Fruit fly (Drosophila melanogaster) whole organism, prepupa: Measurements from ENCODE around the gene fy.

Experiments
- Blimp-1 ChIP-seq: fragments of 200-800 bp; sonication (Bioruptor generic); optimal IDR thresholded peaks from 3 replicates; lab custom pipeline; 2017; ENCODE audit warnings: missing biosample characterization, missing genetic modification characterization, mild to moderate bottlenecking, moderate library complexity, missing genetic modification reagents
- CG10669 ChIP-seq: fragments of 200-800 bp; sonication (Bioruptor generic); optimal IDR thresholded peaks from 3 replicates; lab custom pipeline; 2018; ENCODE audit warnings: missing biosample characterization, mild to moderate bottlenecking, missing genetic modification characterization, moderate library complexity
- CG11294 ChIP-seq: fragments of 200-800 bp; sonication (Bioruptor generic); IDR thresholded peaks from 2 replicates; pipeline ENCODE4 v1.3.6; 2022; ENCODE audit warnings: missing biosample characterization, missing genetic modification characterization
- CG11762 ChIP-seq: fragments of 200-800 bp; sonication (Bioruptor generic); optimal IDR thresholded peaks from 3 replicates; lab custom pipeline; 2016; ENCODE audit warnings: missing biosample characterization, missing genetic modification characterization; ENCODE audit not compliant: insufficient read depth
- CG11902 ChIP-seq: fragments of 200-800 bp; sonication (Bioruptor generic); optimal IDR thresholded peaks from 3 replicates; lab custom pipeline; 2016; ENCODE audit warnings: missing biosample characterization, missing genetic modification characterization
- CG15336 ChIP-seq: fragments of 200-800 bp; sonication (Bioruptor generic); IDR thresholded peaks from 2 replicates; pipeline ENCODE4 v1.3.6; 2022; ENCODE audit warnings: missing biosample characterization, missing genetic modification characterization
- CG1621 ChIP-seq: fragments of 200-800 bp; sonication (Bioruptor generic); optimal IDR thresholded peaks from 3 replicates; lab custom pipeline; 2018; ENCODE audit warnings: missing biosample characterization, mild to moderate bottlenecking, missing genetic modification characterization
- CG3032 ChIP-seq: fragments of 200-800 bp; optimal IDR thresholded peaks from 2 replicates; lab custom pipeline; 2019; ENCODE audit warnings: missing biosample characterization, mild to moderate bottlenecking, missing genetic modification characterization, moderate library complexity
- CG32006 ChIP-seq: fragments of 200-800 bp; sonication (Bioruptor generic); optimal IDR thresholded peaks from 3 replicates; lab custom pipeline; 2017; ENCODE audit warnings: missing biosample characterization, mild to moderate bottlenecking, missing genetic modification characterization
- CG34406 ChIP-seq: fragments of 200-800 bp; sonication (Bioruptor generic); optimal IDR thresholded peaks from 3 replicates; lab custom pipeline; 2016; ENCODE audit warnings: missing biosample characterization, missing genetic modification characterization
- CG3919 ChIP-seq: fragments of 200-800 bp; sonication (Bioruptor generic); optimal IDR thresholded peaks from 3 replicates; lab custom pipeline; 2016; ENCODE audit warnings: missing biosample characterization, missing genetic modification characterization
- CG4318 ChIP-seq: fragments of 200-800 bp; sonication (Bioruptor generic); optimal IDR thresholded peaks from 3 replicates; lab custom pipeline; 2017; ENCODE audit warnings: missing biosample characterization, mild to moderate bottlenecking, missing genetic modification characterization
- CG6163 ChIP-seq: fragments of 200-800 bp; sonication (Bioruptor generic); IDR thresholded peaks from 3 replicates; pipeline ENCODE4 v1.3.6; 2022; ENCODE audit warnings: missing biosample characterization, missing genetic modification characterization
- CG6276 ChIP-seq: fragments of 200-800 bp; sonication (Bioruptor generic); optimal IDR thresholded peaks from 2 replicates; lab custom pipeline; 2017; ENCODE audit warnings: missing biosample characterization, mild to moderate bottlenecking, missing genetic modification characterization
- CG6792 ChIP-seq: fragments of 200-800 bp; sonication (Bioruptor generic); optimal IDR thresholded peaks from 3 replicates; lab custom pipeline; 2016; ENCODE audit warnings: missing biosample characterization, missing genetic modification characterization
- CG6808 ChIP-seq: fragments of 200-800 bp; sonication (Bioruptor generic); optimal IDR thresholded peaks from 3 replicates; lab custom pipeline; 2017; ENCODE audit warnings: missing biosample characterization, missing genetic modification characterization, mild to moderate bottlenecking, moderate library complexity, missing genetic modification reagents
- CG6854 ChIP-seq: fragments of 200-800 bp; sonication (Bioruptor generic); optimal IDR thresholded peaks from 2 replicates; lab custom pipeline; 2017; ENCODE audit warnings: missing biosample characterization, mild to moderate bottlenecking, missing genetic modification characterization
- CG8119 ChIP-seq: fragments of 200-800 bp; sonication (Bioruptor generic); IDR thresholded peaks from 3 replicates; pipeline ENCODE4 v1.3.6; 2022; ENCODE audit warnings: missing biosample characterization, missing genetic modification characterization
- CG8319 ChIP-seq: fragments of 200-800 bp; sonication (Bioruptor generic); optimal IDR thresholded peaks from 3 replicates; lab custom pipeline; 2016; ENCODE audit warnings: missing biosample characterization, missing genetic modification characterization
- CG9139 ChIP-seq: fragments of 200-800 bp; sonication (Bioruptor generic); optimal IDR thresholded peaks from 3 replicates; lab custom pipeline; 2017; ENCODE audit warnings: missing biosample characterization, mild to moderate bottlenecking, missing genetic modification characterization
- Eip75B ChIP-seq: fragments of 200-800 bp; sonication (Bioruptor generic); optimal IDR thresholded peaks from 3 replicates; lab custom pipeline; 2016; ENCODE audit warnings: missing biosample characterization, missing genetic modification characterization
- Eip78C ChIP-seq: fragments of 200-800 bp; sonication (Bioruptor generic); peaks from one replicate; lab custom pipeline; 2016; ENCODE audit warnings: missing biosample characterization, missing genetic modification characterization
- Eip93F ChIP-seq: fragments of 200-800 bp; sonication (Bioruptor generic); optimal IDR thresholded peaks from 2 replicates; lab custom pipeline; 2016; ENCODE audit warnings: missing biosample characterization, mild to moderate bottlenecking, missing genetic modification characterization
- Gug ChIP-seq: fragments of 200-800 bp; sonication (Bioruptor generic); IDR thresholded peaks from 2 replicates; pipeline ENCODE4 v1.3.6; 2022; ENCODE audit warnings: missing biosample characterization, missing genetic modification characterization
- Hr39 ChIP-seq: fragments of 200-800 bp; sonication (Bioruptor generic); optimal IDR thresholded peaks from 2 replicates; lab custom pipeline; 2016; ENCODE audit warnings: missing biosample characterization, missing genetic modification characterization
- Hr4 ChIP-seq: fragments of 200-800 bp; sonication (Bioruptor generic); optimal IDR thresholded peaks from 3 replicates; lab custom pipeline; 2016; ENCODE audit warnings: missing biosample characterization, missing genetic modification characterization
- Lpt ChIP-seq: fragments of 200-800 bp; sonication (Bioruptor generic); optimal IDR thresholded peaks from 3 replicates; lab custom pipeline; 2016; ENCODE audit warnings: missing biosample characterization, missing genetic modification characterization
- Met ChIP-seq: fragments of 200-800 bp; sonication (Bioruptor generic); optimal IDR thresholded peaks from 3 replicates; lab custom pipeline; 2016; ENCODE audit warnings: missing biosample characterization, missing genetic modification characterization
- OdsH ChIP-seq: fragments of 200-800 bp; sonication (Bioruptor generic); optimal IDR thresholded peaks from 3 replicates; lab custom pipeline; 2016; ENCODE audit warnings: missing biosample characterization, missing genetic modification characterization
- Smox ChIP-seq: fragments of 200-800 bp; sonication (Bioruptor generic); optimal IDR thresholded peaks from 3 replicates; lab custom pipeline; 2016; ENCODE audit warnings: missing biosample characterization, missing genetic modification characterization
- Sox102F ChIP-seq: fragments of 200-800 bp; sonication (Bioruptor generic); optimal IDR thresholded peaks from 2 replicates; lab custom pipeline; 2016; ENCODE audit warnings: missing biosample characterization, mild to moderate bottlenecking, missing genetic modification characterization
- Sox14 ChIP-seq: fragments of 200-800 bp; sonication (Bioruptor generic); optimal IDR thresholded peaks from 3 replicates; lab custom pipeline; 2016; ENCODE audit warnings: missing biosample characterization, missing genetic modification characterization
- achi ChIP-seq: fragments of 200-800 bp; sonication (Bioruptor generic); optimal IDR thresholded peaks from 3 replicates; lab custom pipeline; 2016; ENCODE audit warnings: missing biosample characterization, missing genetic modification characterization
- acj6 ChIP-seq: fragments of 200-800 bp; sonication (Bioruptor generic); optimal IDR thresholded peaks from 3 replicates; lab custom pipeline; 2016; ENCODE audit warnings: missing biosample characterization, missing genetic modification characterization
- dac ChIP-seq: fragments of 200-800 bp; sonication (Bioruptor generic); optimal IDR thresholded peaks from 2 replicates; lab custom pipeline; 2017; ENCODE audit warnings: missing biosample characterization, mild to moderate bottlenecking, missing genetic modification characterization
- dsx ChIP-seq: fragments of 200-800 bp; optimal IDR thresholded peaks from 3 replicates; lab custom pipeline; 2019; ENCODE audit warnings: missing biosample characterization, mild to moderate bottlenecking, missing genetic modification characterization, moderate library complexity; ENCODE audit not compliant: poor library complexity, severe bottlenecking
- eg ChIP-seq: fragments of 200-800 bp; sonication (Bioruptor generic); IDR thresholded peaks from 3 replicates; pipeline ENCODE4 v1.3.6; 2022; ENCODE audit warnings: missing biosample characterization, missing genetic modification characterization
- esn ChIP-seq: fragments of 200-800 bp; sonication (Bioruptor generic); optimal IDR thresholded peaks from 2 replicates; lab custom pipeline; 2016; ENCODE audit warnings: missing biosample characterization, mild to moderate bottlenecking, missing genetic modification characterization, moderate library complexity
- fd59A ChIP-seq: fragments of 200-800 bp; sonication (Bioruptor generic); optimal IDR thresholded peaks from 2 replicates; lab custom pipeline; 2017; ENCODE audit warnings: missing biosample characterization, mild to moderate bottlenecking, missing genetic modification characterization, missing genetic modification reagents
- fd85E ChIP-seq: fragments of 200-800 bp; sonication (Bioruptor generic); optimal IDR thresholded peaks from 3 replicates; lab custom pipeline; 2016; ENCODE audit warnings: missing biosample characterization, missing genetic modification characterization
- fkh ChIP-seq: fragments of 200-800 bp; sonication (Bioruptor generic); optimal IDR thresholded peaks from 3 replicates; lab custom pipeline; 2017; ENCODE audit warnings: missing biosample characterization, mild to moderate bottlenecking, missing genetic modification characterization, moderate library complexity
- lz ChIP-seq: fragments of 200-800 bp; sonication (Bioruptor generic); optimal IDR thresholded peaks from 3 replicates; lab custom pipeline; 2016; ENCODE audit warnings: missing biosample characterization, missing genetic modification characterization
- net ChIP-seq: fragments of 200-800 bp; sonication (Bioruptor generic); optimal IDR thresholded peaks from 3 replicates; lab custom pipeline; 2016; ENCODE audit warnings: missing biosample characterization, missing genetic modification characterization
- pdm3 ChIP-seq: fragments of 200-800 bp; sonication (Bioruptor generic); optimal IDR thresholded peaks from 3 replicates; lab custom pipeline; 2016; ENCODE audit warnings: missing biosample characterization, missing genetic modification characterization
- salr ChIP-seq, 2 experiments: fragments of 200-800 bp; sonication (Bioruptor generic); optimal IDR thresholded peaks; 3 replicates each; lab custom pipeline; 2016 to 2018; ENCODE audit warnings: missing biosample characterization in 2 of 2, missing genetic modification characterization in 2 of 2, mild to moderate bottlenecking in 1 of 2
- spab ChIP-seq: fragments of 200-800 bp; sonication (Bioruptor generic); optimal IDR thresholded peaks from 2 replicates; lab custom pipeline; 2017; ENCODE audit warnings: missing biosample characterization, mild to moderate bottlenecking, missing genetic modification characterization, missing genetic modification reagents
- ss ChIP-seq, 2 experiments: fragments of 200-800 bp; sonication (Bioruptor generic); optimal IDR thresholded peaks; 2 replicates in 1 of 2; 3 replicates in 1 of 2; lab custom pipeline; 2017 to 2018; ENCODE audit warnings: mild to moderate bottlenecking in 2 of 2, missing biosample characterization in 2 of 2, missing genetic modification characterization in 2 of 2, moderate library complexity in 1 of 2
- svp ChIP-seq: fragments of 200-800 bp; sonication (Bioruptor generic); peaks from one replicate; lab custom pipeline; 2016; ENCODE audit warnings: missing biosample characterization, missing genetic modification characterization
- topi ChIP-seq: fragments of 200-800 bp; sonication (Bioruptor generic); optimal IDR thresholded peaks from 3 replicates; lab custom pipeline; 2016; ENCODE audit warnings: missing biosample characterization, missing genetic modification characterization
- vri ChIP-seq: fragments of 200-800 bp; sonication (Bioruptor generic); optimal IDR thresholded peaks from 3 replicates; lab custom pipeline; 2016; ENCODE audit warnings: missing biosample characterization, mild to moderate bottlenecking, missing genetic modification characterization

The fy gene

DNA sequence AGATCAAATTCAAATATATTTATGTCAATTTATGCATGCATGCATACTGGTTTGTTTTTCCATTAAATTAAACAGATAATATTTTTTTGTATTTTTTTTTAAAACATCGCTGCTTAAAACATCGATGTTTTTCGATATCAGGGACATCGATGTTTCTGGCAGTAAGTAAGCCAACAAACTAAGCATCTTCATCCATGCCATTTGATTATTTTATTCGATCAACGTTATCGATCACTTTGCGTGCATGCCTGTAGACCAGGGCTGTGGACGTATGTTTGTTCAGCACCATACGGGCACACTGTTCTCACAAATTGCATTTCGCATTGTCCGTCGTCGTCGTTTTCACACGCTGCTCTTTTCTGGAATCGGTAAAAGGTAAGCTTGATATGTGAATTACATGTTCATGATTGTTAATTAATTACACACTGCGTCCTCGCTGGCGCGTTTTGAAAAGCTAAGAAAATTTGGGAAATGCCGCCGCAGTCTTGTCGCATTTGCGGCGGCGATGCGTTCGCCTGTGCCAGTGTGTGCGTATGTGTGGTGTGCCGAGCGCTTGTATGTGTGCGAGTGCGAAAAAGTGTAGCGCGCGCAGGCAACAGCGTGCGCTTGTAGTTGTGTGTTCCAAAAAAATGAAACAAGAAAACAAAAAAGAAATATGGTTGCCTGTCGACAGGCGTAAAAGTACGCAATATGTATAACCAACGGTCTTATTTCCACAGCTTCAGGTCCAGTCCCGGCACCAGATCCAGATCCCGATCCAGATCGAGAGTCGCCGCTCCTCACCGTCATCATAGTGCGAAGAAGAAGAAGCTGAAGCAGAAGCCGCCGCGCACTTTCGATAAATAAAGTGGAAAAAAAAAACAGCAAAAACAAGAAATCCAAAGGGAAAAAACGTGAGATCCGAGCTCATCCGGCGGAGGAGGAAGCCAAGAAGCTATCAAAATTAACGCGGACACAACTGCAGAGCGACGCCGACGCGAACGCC, 498 bp upstream of the fy start, which contains the start of gene emb:
Gene emb (plus strand): TSS at position 288 of the 985 bp plus-strand sequence.
- peak; percentile 79 for TF ChIP-seq CG8119 (GFP tag; lab: Robert Waterston, UW)
- TF ChIP-seq lz, result peak; percentile 36
- no peak for TF ChIP-seq CG4318
- no peak for TF ChIP-seq Eip93F (GFP tag; lab: Kevin White, UChicago)
- no peak for TF ChIP-seq Hr39 (GFP tag; lab: Kevin White, UChicago)
- no peak for TF ChIP-seq Lpt (GFP tag; lab: Kevin White, UChicago)
- no peak for TF ChIP-seq CG8319
- no peak for TF ChIP-seq pdm3 (GFP tag; lab: Kevin White, UChicago)
- TF ChIP-seq Smox (GFP tag; lab: Kevin White, UChicago), result no peak
- TF ChIP-seq CG34406 (GFP tag; lab: Kevin White, UChicago), result peak; percentile 51
- no peak for TF ChIP-seq CG1621
- TF ChIP-seq Blimp-1 (GFP tag; lab: Kevin White, UChicago), result peak; percentile 11
- no peak for TF ChIP-seq Met
- TF ChIP-seq CG6163 (GFP tag; lab: Robert Waterston, UW), result peak; percentile 79
- TF ChIP-seq spab (GFP tag; lab: Kevin White, UChicago), result no peak
- TF ChIP-seq Eip78C (GFP tag; lab: Kevin White, UChicago), result peak; percentile 83
- TF ChIP-seq fd59A (GFP tag; lab: Kevin White, UChicago), result no peak
- no peak for TF ChIP-seq salr (GFP tag; optimal IDR thresholded peaks at IDR 0.05; lab: Kevin White, UChicago)
- TF ChIP-seq CG11902, result no peak
- TF ChIP-seq vri (GFP tag; lab: Kevin White, UChicago), result no peak
- no peak for TF ChIP-seq Sox102F (GFP tag; lab: Kevin White, UChicago)
- peak; percentile 57 for TF ChIP-seq esn (GFP tag; lab: Kevin White, UChicago)
- TF ChIP-seq CG6276 (GFP tag; lab: Kevin White, UChicago), result no peak
- TF ChIP-seq CG6792 (GFP tag; lab: Kevin White, UChicago), result no peak
- TF ChIP-seq CG11294 (GFP tag; lab: Robert Waterston, UW), result no peak
- peak; percentile 76 for TF ChIP-seq eg (GFP tag; lab: Robert Waterston, UW)
- TF ChIP-seq net, result no peak
- peak; percentile 66 for TF ChIP-seq dsx (GFP tag; lab: Kevin White, UChicago)
- TF ChIP-seq CG3032, result peak; percentile 51
- TF ChIP-seq CG6808, result peak; percentile 76
- no peak for TF ChIP-seq Gug (GFP tag; lab: Robert Waterston, UW)
- TF ChIP-seq CG15336 (GFP tag; lab: Robert Waterston, UW), result peak; percentile 62
- no peak for TF ChIP-seq CG9139 (GFP tag; lab: Kevin White, UChicago)
- TF ChIP-seq Eip75B (GFP tag; lab: Kevin White, UChicago), result no peak
- TF ChIP-seq dac, result no peak
- TF ChIP-seq svp (GFP tag; lab: Kevin White, UChicago), result no peak
- TF ChIP-seq CG3919 (GFP tag; lab: Kevin White, UChicago), result no peak
- TF ChIP-seq CG10669 (GFP tag; lab: Kevin White, UChicago), result no peak
- TF ChIP-seq fd85E (GFP tag; lab: Kevin White, UChicago), result no peak
- peak; percentile 99 for TF ChIP-seq fkh (GFP tag; lab: Kevin White, UChicago)
- TF ChIP-seq CG11762 (GFP tag; lab: Kevin White, UChicago), result no peak
- no peak for TF ChIP-seq achi (GFP tag; lab: Kevin White, UChicago)
- TF ChIP-seq topi, result peak; percentile 22
- peak; percentile 70 for TF ChIP-seq Sox14
- TF ChIP-seq CG32006 (GFP tag; lab: Kevin White, UChicago), result no peak
- TF ChIP-seq ss (GFP tag; optimal IDR thresholded peaks at IDR 0.05; lab: Kevin White, UChicago), result peak in 1 of 2 experiments; percentile 89
- TF ChIP-seq Hr4 (GFP tag; lab: Kevin White, UChicago), result no peak
- TF ChIP-seq CG6854 (GFP tag; lab: Kevin White, UChicago), result peak; percentile 69
- TF ChIP-seq OdsH, result peak; percentile 30
- TF ChIP-seq acj6, result no peak
